Worm (Caenorhabditis elegans) whole organism, mixed stage, embryonic: ENCODE data around the gene jun-1.

Experiments
- blmp-1 ChIP-seq: fragments of 150-350 bp; optimal IDR thresholded peaks from 2 replicates; lab custom pipeline; 2014; ENCODE audit warnings: missing biosample characterization, missing genetic modification characterization
- elt-1 ChIP-seq: sonication (generic microtip); optimal IDR thresholded peaks from 2 replicates; lab custom pipeline; 2017; ENCODE audit warnings: missing genetic modification characterization, mild to moderate bottlenecking, missing compliant biosample characterization, antibody characterized with exemption, moderate library complexity, borderline replicate concordance; ENCODE audit not compliant: insufficient read depth
- flh-1 ChIP-seq: fragments of 200-800 bp; sonication (Bioruptor generic); optimal IDR thresholded peaks from 2 replicates; lab custom pipeline; 2018; ENCODE audit warnings: mild to moderate bottlenecking, missing genetic modification characterization, moderate library complexity, missing compliant biosample characterization
- lsy-2 ChIP-seq: fragments of 150-350 bp; optimal IDR thresholded peaks from 2 replicates; lab custom pipeline; 2014; ENCODE audit warnings: missing biosample characterization, missing genetic modification characterization
- nhr-12 ChIP-seq: fragments of 150-350 bp; optimal IDR thresholded peaks from 2 replicates; lab custom pipeline; 2014; ENCODE audit warnings: missing biosample characterization, missing genetic modification characterization
- nhr-237 ChIP-seq: fragments of 150-350 bp; optimal IDR thresholded peaks from 2 replicates; lab custom pipeline; 2014; ENCODE audit warnings: missing biosample characterization, missing genetic modification characterization
- nhr-28 ChIP-seq: fragments of 150-350 bp; optimal IDR thresholded peaks from 2 replicates; lab custom pipeline; 2014; ENCODE audit warnings: missing biosample characterization, missing genetic modification characterization
- nhr-76 ChIP-seq: sonication (generic microtip); optimal IDR thresholded peaks from 2 replicates; lab custom pipeline; 2017; ENCODE audit warnings: missing biosample characterization, missing genetic modification characterization
- pha-4 ChIP-seq: fragments of 150-350 bp; optimal IDR thresholded peaks from 2 replicates; lab custom pipeline; 2018; ENCODE audit warnings: missing biosample characterization, missing genetic modification reagents, missing genetic modification characterization

ce11 chrII:9157125-9157524, 44.2 kb downstream of the jun-1 start:
- no peak for TF ChIP-seq lsy-2 (tag; lab: Kevin White, UChicago)
- no peak for TF ChIP-seq pha-4 (tag; lab: Kevin White, UChicago)
- no peak for TF ChIP-seq nhr-28
- TF ChIP-seq flh-1 (GFP tag; lab: Kevin White, UChicago): no peak
- no peak for TF ChIP-seq nhr-237 (tag; lab: Kevin White, UChicago)
- no peak for TF ChIP-seq blmp-1 (tag; lab: Kevin White, UChicago)
- TF ChIP-seq nhr-12 (tag; lab: Kevin White, UChicago): no peak
- TF ChIP-seq nhr-76 (tag; lab: Kevin White, UChicago): no peak
- TF ChIP-seq elt-1 (tag; lab: Kevin White, UChicago): no peak
